Fruit fly (Drosophila melanogaster): ENCODE data around the gene CG14013.
A peak's percentile ranks its signal among the peaks of the same experiment; 100 is the strongest.

The CG14013 gene

DNA sequence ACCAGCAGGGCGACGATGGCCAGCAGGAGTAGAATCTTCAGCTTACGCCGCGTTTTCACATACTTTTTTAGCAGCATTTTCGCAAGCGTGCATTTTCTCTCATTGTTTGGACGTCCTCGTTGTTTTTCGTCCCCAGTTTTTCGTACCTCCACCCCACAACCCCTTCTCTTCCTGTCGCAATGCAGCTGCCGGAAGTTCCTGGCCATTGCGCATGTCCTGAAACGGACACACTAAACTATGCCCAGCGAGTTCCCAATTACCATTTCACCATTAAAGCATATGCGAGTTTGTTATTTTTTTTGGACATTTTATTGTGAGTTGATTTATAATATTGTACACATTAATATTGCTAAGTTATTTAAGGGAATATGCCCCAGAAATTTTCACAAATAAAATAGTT lies 14.6 kb downstream of the CG14013 start, which contains the start of gene CG14015:
Gene CG14015 (minus strand): TSS at position 163 of the 400 bp plus-strand sequence.
- no peak for TF ChIP-seq noc (tag; optimal IDR thresholded peaks at IDR 0.05)

DNA sequence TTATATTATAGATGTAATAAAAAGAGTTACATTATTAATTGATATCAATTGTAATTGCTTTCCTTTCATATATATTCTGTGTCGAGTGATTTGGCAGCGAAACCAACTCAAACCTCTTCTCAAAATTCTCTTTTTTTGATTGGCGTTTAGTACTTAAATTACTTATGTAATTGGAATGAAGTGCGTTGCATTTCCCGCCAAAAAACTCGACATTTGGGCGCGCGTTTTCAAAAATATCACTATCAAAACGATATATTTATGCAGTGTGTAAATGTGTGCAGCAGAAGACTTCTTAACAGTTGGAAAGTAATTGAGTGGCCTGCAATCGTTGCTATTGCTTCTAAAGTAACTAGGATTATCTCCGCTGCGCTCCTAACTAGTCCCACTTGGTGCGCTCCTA lies 16.6 kb downstream of the CG14013 start:
- TF ChIP-seq noc (tag; optimal IDR thresholded peaks at IDR 0.05) = no peak

DNA sequence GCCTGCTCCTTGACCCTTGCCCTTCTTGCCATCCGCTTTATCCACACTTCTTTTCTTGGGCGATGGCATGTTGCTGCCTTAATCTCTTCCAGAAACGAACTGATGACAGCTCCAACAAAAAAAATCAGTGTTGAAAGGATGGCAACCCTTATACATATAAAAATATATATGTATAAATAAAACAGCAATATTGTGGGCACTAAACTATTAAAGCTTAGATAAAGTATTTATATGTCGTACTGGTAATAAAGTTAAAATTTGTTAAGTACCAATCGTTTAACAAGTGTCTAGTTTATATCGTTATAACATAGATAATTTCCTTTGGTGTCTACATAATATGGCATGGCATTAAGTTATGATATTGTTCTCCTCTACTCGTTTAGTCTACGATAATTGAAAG lies 17.0 kb downstream of the CG14013 start, which contains the start of gene tomb:
Gene tomb (minus strand): TSS at position 101 of the 400 bp plus-strand sequence.
- no peak for TF ChIP-seq noc (tag; optimal IDR thresholded peaks at IDR 0.05)

DNA sequence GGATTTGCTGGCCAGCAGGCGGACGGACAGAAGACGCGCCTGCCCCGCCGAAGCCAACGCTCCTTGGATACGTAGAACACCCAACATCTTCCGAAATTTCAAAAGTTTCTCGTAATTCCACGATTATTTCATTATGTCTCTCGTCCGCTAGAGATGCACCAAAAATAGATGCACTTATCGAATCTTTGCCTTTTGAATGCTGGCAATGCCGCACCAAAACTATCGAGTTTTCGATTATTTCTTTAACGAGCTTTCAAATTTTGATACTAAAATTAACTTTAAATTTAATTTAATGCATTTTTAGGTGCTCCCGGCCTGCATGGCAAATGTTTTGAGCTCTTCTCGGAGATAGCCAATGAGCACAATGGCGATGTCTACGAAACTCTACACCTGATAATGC lies 21.6 kb downstream of the CG14013 start, which contains the start of gene Coq6:
Gene Coq6 (minus strand): TSS at position 163 of the 400 bp plus-strand sequence.
- no peak for TF ChIP-seq noc (tag; optimal IDR thresholded peaks at IDR 0.05)

DNA sequence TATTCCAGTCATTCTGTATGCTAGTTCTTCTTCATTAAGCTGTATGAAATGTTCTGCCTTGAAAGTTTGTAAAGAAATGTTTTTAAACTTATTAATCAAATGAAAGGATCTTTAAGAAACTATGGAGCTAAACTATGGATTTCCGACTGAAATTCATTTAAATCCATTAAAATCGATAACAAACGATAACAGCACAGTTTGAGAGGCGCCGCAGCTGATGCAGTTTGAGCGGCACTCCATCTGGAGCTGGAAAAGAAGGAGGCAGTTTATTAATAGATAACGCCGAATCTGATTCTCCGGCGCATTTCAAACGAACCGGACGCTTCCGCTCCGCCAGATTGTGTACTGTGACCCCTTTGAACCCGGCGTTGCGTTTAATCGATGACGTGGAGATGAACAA lies 25.8 kb downstream of the CG14013 start, which contains the start of gene CG31915:
Gene CG31915 (plus strand): TSS at position 263 of the 400 bp plus-strand sequence.
- TF ChIP-seq noc (tag; optimal IDR thresholded peaks at IDR 0.05) = no peak

dm6 chr2L:5526738-5527137 lies 26.9 kb downstream of the CG14013 start, which contains the start of gene Cox11:
Cox11 (plus strand) TSS chr2L:5526957.
- TF ChIP-seq noc (tag; optimal IDR thresholded peaks at IDR 0.05) = no peak

DNA sequence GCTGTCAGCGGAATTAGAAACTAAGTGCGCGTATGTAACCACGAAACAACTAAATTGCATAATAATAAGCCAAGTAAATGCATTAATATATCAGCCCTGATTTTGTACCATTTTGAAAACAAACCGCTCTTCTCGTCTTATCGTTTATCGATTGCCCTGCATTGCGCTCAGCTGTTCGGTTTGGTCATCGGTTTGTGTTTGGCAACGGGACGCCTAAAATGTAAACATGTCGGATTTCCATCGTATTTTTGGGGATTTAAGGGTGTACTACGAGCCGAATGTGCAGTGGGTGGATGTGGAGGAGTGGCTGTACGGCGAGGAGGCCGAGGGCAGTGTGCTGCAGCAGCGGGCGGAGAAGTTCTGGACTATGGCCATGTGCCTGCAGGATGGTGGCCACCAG lies 27.9 kb downstream of the CG14013 start, which contains the start of gene Cap-D3:
Gene Cap-D3 (plus strand): TSS at position 183 of the 400 bp plus-strand sequence.
- no peak for TF ChIP-seq noc (tag; optimal IDR thresholded peaks at IDR 0.05)

- peak; percentile 75 for TF ChIP-seq noc (tag; optimal IDR thresholded peaks at IDR 0.05)
Observed at dm6 chr2L:5523848-5524473, 29.7 kb downstream of the CG14013 start, which contains the start of the genes Vps52 and Elp4. Vps52 (minus strand) TSS chr2L:5523898. Elp4 (plus strand) TSS chr2L:5524139.

dm6 chr2L:5520757-5521156 lies 32.9 kb downstream of the CG14013 start:
- TF ChIP-seq noc (tag; optimal IDR thresholded peaks at IDR 0.05) = no peak

- no peak for TF ChIP-seq noc (tag; optimal IDR thresholded peaks at IDR 0.05)
Observed at dm6 chr2L:5519846-5520384, 33.7 kb downstream of the CG14013 start, which contains the start of the genes CG7382 and cl. CG7382 (minus strand) TSS chr2L:5519896. cl (plus strand) TSS chr2L:5520135.

- TF ChIP-seq noc (tag; optimal IDR thresholded peaks at IDR 0.05) = no peak
Observed at dm6 chr2L:5517393-5517792, 36.3 kb downstream of the CG14013 start, which contains the start of gene CG14020. CG14020 (plus strand) TSS chr2L:5517737.

DNA sequence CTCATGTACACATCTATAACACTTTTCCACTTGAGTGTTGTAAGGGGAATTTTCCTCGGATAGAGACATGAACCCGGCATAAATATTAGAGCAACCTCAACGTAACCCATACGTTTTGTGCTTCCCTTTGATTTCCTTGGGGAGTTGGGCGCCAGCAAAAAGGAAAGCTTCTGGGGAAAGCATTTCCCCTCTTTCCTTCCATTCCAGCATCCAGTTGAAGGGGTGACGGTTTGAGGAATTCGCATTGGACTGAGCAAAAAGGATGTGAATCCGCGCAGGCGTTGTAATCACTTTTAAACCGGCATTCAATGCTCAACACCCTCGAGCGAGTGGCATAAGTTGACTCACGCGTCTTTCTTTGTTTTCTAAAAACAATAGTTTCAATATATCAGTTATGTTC lies 38.7 kb downstream of the CG14013 start:
- TF ChIP-seq noc (tag; optimal IDR thresholded peaks at IDR 0.05) = no peak

dm6 chr2L:5507823-5508438 lies 45.7 kb downstream of the CG14013 start:
- TF ChIP-seq noc (tag; optimal IDR thresholded peaks at IDR 0.05) = no peak

- TF ChIP-seq noc (tag; optimal IDR thresholded peaks at IDR 0.05) = no peak
Observed at dm6 chr2L:5507082-5507481, 46.6 kb downstream of the CG14013 start.

DNA sequence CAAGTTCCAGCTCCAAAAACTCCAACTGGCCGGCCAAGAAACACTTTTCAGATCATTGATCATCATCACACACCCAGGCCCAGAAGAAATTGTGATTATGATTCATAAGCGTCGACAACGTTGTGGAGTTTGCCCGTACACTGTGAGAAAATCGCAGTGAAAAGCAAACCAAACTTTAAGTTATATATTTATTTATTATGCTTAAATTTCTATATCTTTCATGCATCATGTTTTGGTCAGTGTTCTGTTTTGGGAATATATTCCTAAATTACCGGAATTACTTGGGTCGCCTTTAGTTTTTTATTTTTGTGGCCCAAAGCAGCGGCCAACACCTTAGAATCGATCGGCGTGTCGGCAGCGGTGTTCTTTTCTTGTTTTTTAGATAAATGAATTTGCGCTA lies 48.5 kb downstream of the CG14013 start:
- no peak for TF ChIP-seq noc (tag; optimal IDR thresholded peaks at IDR 0.05)

- TF ChIP-seq noc (tag; optimal IDR thresholded peaks at IDR 0.05) = no peak
Observed at dm6 chr2L:5502868-5503267, 50.8 kb downstream of the CG14013 start.
